Fruit fly (Drosophila melanogaster) whole organism, embryonic: ENCODE data around the gene Aps.
A peak's percentile ranks its signal among the peaks of the same experiment; 100 is the strongest.

Experiments
- ATbp ChIP-seq: fragments of 200-800 bp; sonication (Bioruptor generic); optimal IDR thresholded peaks from 2 replicates; lab custom pipeline; 2017; ENCODE audit warnings: missing biosample characterization, mild to moderate bottlenecking, missing genetic modification characterization, missing genetic modification reagents
- Blimp-1 ChIP-seq: fragments of 200-800 bp; sonication (Bioruptor generic); optimal IDR thresholded peaks from 3 replicates; lab custom pipeline; 2018; ENCODE audit warnings: missing biosample characterization, missing genetic modification characterization, mild to moderate bottlenecking, moderate library complexity, missing genetic modification reagents
- CG10267 ChIP-seq: fragments of 200-800 bp; sonication (Bioruptor generic); optimal IDR thresholded peaks from 2 replicates; lab custom pipeline; 2018; ENCODE audit warnings: missing biosample characterization, mild to moderate bottlenecking, missing genetic modification characterization, moderate library complexity
- CG10979 ChIP-seq: fragments of 200-800 bp; sonication (Bioruptor generic); optimal IDR thresholded peaks from 2 replicates; lab custom pipeline; 2018; ENCODE audit warnings: missing biosample characterization, mild to moderate bottlenecking, missing genetic modification characterization, moderate library complexity
- CG12104 ChIP-seq: fragments of 200-800 bp; sonication (Bioruptor generic); optimal IDR thresholded peaks from 3 replicates; lab custom pipeline; 2016; ENCODE audit warnings: missing biosample characterization, missing genetic modification characterization
- CG12219 ChIP-seq: fragments of 200-800 bp; sonication (Bioruptor generic); optimal IDR thresholded peaks from 3 replicates; lab custom pipeline; 2018; ENCODE audit warnings: missing biosample characterization, mild to moderate bottlenecking, missing genetic modification characterization
- CG12391 ChIP-seq: fragments of 200-800 bp; sonication (Bioruptor generic); optimal IDR thresholded peaks from 3 replicates; lab custom pipeline; 2018; ENCODE audit warnings: missing biosample characterization, mild to moderate bottlenecking, missing genetic modification characterization, moderate library complexity
- CG12659 ChIP-seq: fragments of 200-800 bp; sonication (Bioruptor generic); optimal IDR thresholded peaks from 3 replicates; lab custom pipeline; 2017; ENCODE audit warnings: mild to moderate bottlenecking, missing biosample characterization, missing genetic modification reagents, missing genetic modification characterization
- CG13775 ChIP-seq: fragments of 200-800 bp; sonication (Bioruptor generic); optimal IDR thresholded peaks from 3 replicates; lab custom pipeline; 2017; ENCODE audit warnings: missing biosample characterization, mild to moderate bottlenecking, missing genetic modification characterization
- CG13894 ChIP-seq: fragments of 200-800 bp; sonication (Bioruptor generic); optimal IDR thresholded peaks from 3 replicates; lab custom pipeline; 2018; ENCODE audit warnings: missing biosample characterization, mild to moderate bottlenecking, missing genetic modification characterization, moderate library complexity
- CG16815 ChIP-seq: fragments of 200-800 bp; sonication (Bioruptor generic); optimal IDR thresholded peaks from 3 replicates; lab custom pipeline; 2017; ENCODE audit warnings: missing biosample characterization, mild to moderate bottlenecking, missing genetic modification characterization
- CG17328 ChIP-seq: fragments of 200-800 bp; sonication (Bioruptor generic); IDR thresholded peaks from 2 replicates; pipeline ENCODE4 v1.3.6; 2022; ENCODE audit warnings: missing biosample characterization, missing genetic modification characterization
- CG17385 ChIP-seq: fragments of 200-800 bp; sonication (Bioruptor generic); optimal IDR thresholded peaks from 3 replicates; lab custom pipeline; 2018; ENCODE audit warnings: missing biosample characterization, mild to moderate bottlenecking, missing genetic modification characterization
- CG17829 ChIP-seq: fragments of 200-800 bp; optimal IDR thresholded peaks from 2 replicates; lab custom pipeline; 2019; ENCODE audit warnings: missing biosample characterization, mild to moderate bottlenecking, missing genetic modification characterization, moderate library complexity
- CG18476 ChIP-seq: fragments of 200-800 bp; sonication (Bioruptor generic); optimal IDR thresholded peaks from 2 replicates; lab custom pipeline; 2016; ENCODE audit warnings: missing biosample characterization, mild to moderate bottlenecking, missing genetic modification characterization
- CG18599 ChIP-seq: fragments of 200-800 bp; sonication (Bioruptor generic); optimal IDR thresholded peaks from 3 replicates; lab custom pipeline; 2017; ENCODE audit warnings: missing biosample characterization, missing genetic modification characterization, mild to moderate bottlenecking, moderate library complexity, missing genetic modification reagents
- CG30403 ChIP-seq: fragments of 200-800 bp; sonication (Bioruptor generic); optimal IDR thresholded peaks from 3 replicates; lab custom pipeline; 2016; ENCODE audit warnings: missing biosample characterization, missing genetic modification characterization
- CG4424 ChIP-seq: fragments of 200-800 bp; sonication (Bioruptor generic); optimal IDR thresholded peaks from 3 replicates; lab custom pipeline; 2016; ENCODE audit warnings: missing biosample characterization, missing genetic modification characterization
- CG7271 ChIP-seq: fragments of 200-800 bp; sonication (Bioruptor generic); optimal IDR thresholded peaks from 2 replicates; lab custom pipeline; 2018; ENCODE audit warnings: missing biosample characterization, mild to moderate bottlenecking, missing genetic modification characterization, moderate library complexity
- CG7786 ChIP-seq: fragments of 200-800 bp; sonication (Bioruptor generic); optimal IDR thresholded peaks from 2 replicates; lab custom pipeline; 2016; ENCODE audit warnings: missing biosample characterization, missing genetic modification characterization
- CG7839 ChIP-seq: fragments of 200-800 bp; sonication (Bioruptor generic); optimal IDR thresholded peaks from 3 replicates; lab custom pipeline; 2018; ENCODE audit warnings: missing biosample characterization, mild to moderate bottlenecking, missing genetic modification characterization, moderate library complexity
- CG8388 ChIP-seq: fragments of 200-800 bp; sonication (Bioruptor generic); optimal IDR thresholded peaks from 2 replicates; lab custom pipeline; 2019; ENCODE audit warnings: missing biosample characterization, mild to moderate bottlenecking, missing genetic modification characterization, moderate library complexity
- CG9437 ChIP-seq: fragments of 200-800 bp; sonication (Bioruptor generic); optimal IDR thresholded peaks from 2 replicates; lab custom pipeline; 2018; ENCODE audit warnings: missing biosample characterization, mild to moderate bottlenecking, missing genetic modification characterization
- CG9727 ChIP-seq: fragments of 200-800 bp; sonication (Bioruptor generic); optimal IDR thresholded peaks from 3 replicates; lab custom pipeline; 2017; ENCODE audit warnings: missing biosample characterization, mild to moderate bottlenecking, missing genetic modification characterization
- Chrac-16 ChIP-seq: fragments of 200-800 bp; sonication (Bioruptor generic); optimal IDR thresholded peaks from 3 replicates; lab custom pipeline; 2016; ENCODE audit warnings: missing biosample characterization, missing genetic modification characterization
- D19A ChIP-seq: fragments of 200-800 bp; optimal IDR thresholded peaks from 3 replicates; lab custom pipeline; 2019; ENCODE audit warnings: missing biosample characterization, mild to moderate bottlenecking, missing genetic modification characterization, moderate library complexity
- HLH54F ChIP-seq: fragments of 200-800 bp; sonication (Bioruptor generic); optimal IDR thresholded peaks from 3 replicates; lab custom pipeline; 2016; ENCODE audit warnings: missing biosample characterization, missing genetic modification characterization
- Hr3 ChIP-seq: fragments of 200-800 bp; sonication (Bioruptor generic); optimal IDR thresholded peaks from 3 replicates; lab custom pipeline; 2016; ENCODE audit warnings: missing biosample characterization, missing genetic modification characterization
- Max ChIP-seq: fragments of 200-800 bp; sonication (Bioruptor generic); optimal IDR thresholded peaks from 2 replicates; lab custom pipeline; 2016; ENCODE audit warnings: missing biosample characterization, mild to moderate bottlenecking, missing genetic modification characterization
- PHDP ChIP-seq: fragments of 200-800 bp; sonication (Bioruptor generic); optimal IDR thresholded peaks from 3 replicates; lab custom pipeline; 2018; ENCODE audit warnings: missing biosample characterization, mild to moderate bottlenecking, missing genetic modification characterization, moderate library complexity
- Sox100B ChIP-seq: fragments of 200-800 bp; sonication (Bioruptor generic); optimal IDR thresholded peaks from 3 replicates; lab custom pipeline; 2018; ENCODE audit warnings: missing biosample characterization, mild to moderate bottlenecking, missing genetic modification characterization
- Sox102F ChIP-seq: fragments of 200-800 bp; sonication (Bioruptor generic); optimal IDR thresholded peaks from 2 replicates; lab custom pipeline; 2018; ENCODE audit warnings: missing biosample characterization, mild to moderate bottlenecking, missing genetic modification characterization, moderate library complexity
- Usf ChIP-seq: fragments of 200-800 bp; sonication (Bioruptor generic); optimal IDR thresholded peaks from 2 replicates; lab custom pipeline; 2017; ENCODE audit warnings: missing genotype, missing biosample characterization, missing genetic modification characterization
- abd-A ChIP-seq: fragments of 200-800 bp; sonication (Bioruptor generic); optimal IDR thresholded peaks from 3 replicates; lab custom pipeline; 2019; ENCODE audit warnings: missing biosample characterization, mild to moderate bottlenecking, missing genetic modification characterization, moderate library complexity
- bsh ChIP-seq, 2 experiments: fragments of 200-800 bp; sonication (Bioruptor generic); optimal IDR thresholded peaks; 2 replicates each; lab custom pipeline; 2017 to 2018; ENCODE audit warnings: mild to moderate bottlenecking in 2 of 2, missing biosample characterization in 2 of 2, missing genetic modification characterization in 2 of 2, moderate library complexity in 1 of 2
- da ChIP-seq: fragments of 200-800 bp; sonication (Bioruptor generic); optimal IDR thresholded peaks from 2 replicates; lab custom pipeline; 2016; ENCODE audit warnings: missing biosample characterization, missing genetic modification characterization
- dmrt11E ChIP-seq: fragments of 200-800 bp; sonication (Bioruptor generic); optimal IDR thresholded peaks from 3 replicates; lab custom pipeline; 2018; ENCODE audit warnings: missing biosample characterization, mild to moderate bottlenecking, missing genetic modification characterization, moderate library complexity
- exex ChIP-seq: fragments of 200-800 bp; sonication (Bioruptor generic); optimal IDR thresholded peaks from 4 replicates; lab custom pipeline; 2018; ENCODE audit warnings: missing biosample characterization, mild to moderate bottlenecking, missing genetic modification characterization, moderate library complexity
- gce ChIP-seq: fragments of 200-800 bp; sonication (Bioruptor generic); IDR thresholded peaks from 3 replicates; pipeline ENCODE4 v1.3.6; 2022; ENCODE audit warnings: missing biosample characterization, missing genetic modification characterization
- gem ChIP-seq: fragments of 200-800 bp; sonication (Bioruptor generic); optimal IDR thresholded peaks from 2 replicates; lab custom pipeline; 2019; ENCODE audit warnings: missing biosample characterization, mild to moderate bottlenecking, missing genetic modification characterization, moderate library complexity
- grn ChIP-seq: fragments of 200-800 bp; sonication (Bioruptor generic); optimal IDR thresholded peaks from 3 replicates; lab custom pipeline; 2017; ENCODE audit warnings: missing biosample characterization, missing genetic modification characterization
- phol ChIP-seq: fragments of 200-800 bp; sonication (Bioruptor generic); optimal IDR thresholded peaks from 3 replicates; lab custom pipeline; 2018; ENCODE audit warnings: missing biosample characterization, mild to moderate bottlenecking, missing genetic modification characterization, moderate library complexity
- row ChIP-seq: fragments of 200-800 bp; sonication (Bioruptor generic); IDR thresholded peaks from 3 replicates; pipeline ENCODE4 v1.3.6; 2022; ENCODE audit warnings: missing biosample characterization, missing genetic modification characterization
- sc ChIP-seq, 3 experiments: fragments of >200 bp in 2 of 3; fragments of 200-800 bp in 1 of 3; sonication (Bioruptor generic) in 1 of 3; optimal IDR thresholded peaks; 2 replicates in 2 of 3; 3 replicates in 1 of 3; lab custom pipeline; 2017; ENCODE audit warnings: mild to moderate bottlenecking in 1 of 3, missing biosample characterization in 1 of 3, missing genetic modification characterization in 1 of 3, missing genetic modification reagents in 1 of 3
- sens ChIP-seq: fragments of 200-800 bp; sonication (Bioruptor generic); peaks from one replicate; lab custom pipeline; 2016; ENCODE audit warnings: missing biosample characterization, missing genetic modification characterization
- stc ChIP-seq: fragments of 200-800 bp; sonication (Bioruptor generic); IDR thresholded peaks from 2 replicates; pipeline ENCODE4 v1.3.6; 2022; ENCODE audit warnings: missing biosample characterization, missing genetic modification characterization
- tin ChIP-seq: fragments of 200-800 bp; sonication (Bioruptor generic); optimal IDR thresholded peaks from 3 replicates; lab custom pipeline; 2016; ENCODE audit warnings: missing biosample characterization, missing genetic modification characterization
- unpg ChIP-seq: fragments of 200-800 bp; sonication (Bioruptor generic); optimal IDR thresholded peaks from 3 replicates; lab custom pipeline; 2018; ENCODE audit warnings: missing biosample characterization, mild to moderate bottlenecking, missing genetic modification characterization, moderate library complexity

The Aps gene

DNA sequence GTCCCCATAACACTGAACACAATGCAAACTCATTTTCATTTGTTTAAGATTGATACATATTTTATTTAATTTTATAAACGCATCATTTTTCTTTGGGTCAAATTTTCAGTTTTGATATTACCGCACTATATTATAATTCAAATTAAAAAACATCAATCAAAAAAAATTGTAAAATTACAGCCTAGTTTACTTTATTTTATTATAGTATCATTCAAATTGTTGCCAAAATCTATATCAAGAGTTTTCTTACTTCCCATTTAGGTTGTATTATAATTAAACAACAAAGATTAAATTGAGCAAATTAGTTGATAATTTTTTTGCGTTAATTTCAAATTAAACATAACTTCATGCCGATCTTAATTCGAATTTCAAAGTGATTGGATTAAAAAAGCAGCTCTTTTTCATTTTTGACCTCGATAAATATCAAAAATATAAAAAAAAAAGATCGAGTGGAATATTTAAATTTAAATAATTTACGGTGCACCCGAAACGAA is 47.0 kb downstream of the Aps start (continued):
- TF ChIP-seq CG18599 (GFP tag; lab: Kevin White, UChicago) = peak; percentile 19
- TF ChIP-seq stc = 0 out of 2 replicates have a peak, but pooled peaks have one; percentile 2
- TF ChIP-seq CG17328 (GFP tag; lab: Robert Waterston, UW) = no peak
- peak; percentile 52 for TF ChIP-seq CG10979
- peak; percentile 50 for TF ChIP-seq Hr3 (GFP tag; lab: Kevin White, UChicago)
- peak; percentile 72 for TF ChIP-seq CG9727
- TF ChIP-seq sens = peak; percentile 85
- 0 out of 3 replicates have a peak, but pooled peaks have one; percentile 7 for TF ChIP-seq gce (GFP tag; lab: Robert Waterston, UW)
- no peak for TF ChIP-seq grn (GFP tag; lab: Kevin White, UChicago)
- no peak for TF ChIP-seq HLH54F (GFP tag; lab: Kevin White, UChicago)
- TF ChIP-seq Chrac-16 (GFP tag; lab: Kevin White, UChicago) = peak; percentile 17
- TF ChIP-seq Sox102F (GFP tag; lab: Kevin White, UChicago) = peak; percentile 36
- TF ChIP-seq CG13894 (tag; lab: Kevin White, UChicago) = no peak
- peak; percentile 76 for TF ChIP-seq gem
- peak; percentile 20 for TF ChIP-seq unpg (GFP tag; lab: Kevin White, UChicago)
- no peak for TF ChIP-seq exex
- TF ChIP-seq CG17385 (GFP tag; lab: Kevin White, UChicago) = peak; percentile 10
- peak; percentile 55 for TF ChIP-seq CG9437 (GFP tag; lab: Kevin White, UChicago)
- TF ChIP-seq PHDP = peak; percentile 13
- peak; percentile 40 for TF ChIP-seq CG4424 (GFP tag; lab: Kevin White, UChicago)
- TF ChIP-seq CG17829 (tag; lab: Kevin White, UChicago) = peak; percentile 21
- no peak for TF ChIP-seq abd-A (tag; lab: Kevin White, UChicago)
- peak; percentile 52 for TF ChIP-seq CG10267 (tag; lab: Kevin White, UChicago)
- peak; percentile 68 for TF ChIP-seq dmrt11E (tag; lab: Kevin White, UChicago)
- no peak for TF ChIP-seq sc (optimal IDR thresholded peaks at IDR 0.05; lab: Kevin White, UChicago)
- TF ChIP-seq sc (GFP tag; optimal IDR thresholded peaks at IDR 0.05; lab: Kevin White, UChicago) = peak; percentile 44
- peak; percentile 58 for TF ChIP-seq CG30403 (GFP tag; lab: Kevin White, UChicago)
- peak; percentile 34 for TF ChIP-seq CG18476 (GFP tag; lab: Kevin White, UChicago)
- peak; percentile 47 for TF ChIP-seq CG8388 (GFP tag; lab: Kevin White, UChicago)
- peak in 1 of 2 experiments; percentile 34 for TF ChIP-seq bsh (GFP tag; optimal IDR thresholded peaks at IDR 0.05; lab: Kevin White, UChicago)
- TF ChIP-seq Max (GFP tag; lab: Kevin White, UChicago) = no peak
- TF ChIP-seq tin = peak; percentile 24
- peak; percentile 31 for TF ChIP-seq ATbp
- peak; percentile 48 for TF ChIP-seq Blimp-1 (GFP tag; lab: Kevin White, UChicago)
- peak; percentile 5; the same call in 1 of the 3 replicates for TF ChIP-seq row (GFP tag; lab: Robert Waterston, UW)
- TF ChIP-seq Sox100B (GFP tag; lab: Kevin White, UChicago) = peak; percentile 60
- no peak for TF ChIP-seq CG12104
- peak; percentile 67 for TF ChIP-seq phol (tag; lab: Kevin White, UChicago)
- TF ChIP-seq Usf (GFP tag; lab: Kevin White, UChicago) = peak; percentile 9
- peak; percentile 53 for TF ChIP-seq CG16815 (GFP tag; lab: Kevin White, UChicago)
- TF ChIP-seq da = no peak
- TF ChIP-seq CG12659 = peak; percentile 18
- TF ChIP-seq CG12219 = no peak
- peak; percentile 59 for TF ChIP-seq CG13775 (GFP tag; lab: Kevin White, UChicago)
- no peak for TF ChIP-seq CG7786
- TF ChIP-seq CG7839 (tag; lab: Kevin White, UChicago) = peak; percentile 41
- TF ChIP-seq D19A (tag; lab: Kevin White, UChicago) = peak; percentile 30
- TF ChIP-seq CG12391 (tag; lab: Kevin White, UChicago) = peak; percentile 52
- no peak for TF ChIP-seq CG7271 (tag; lab: Kevin White, UChicago)
